Worm (Caenorhabditis elegans) whole organism, L4 larva: ENCODE results near the gene Y43F8B.15.

ENCODE experiments used
- F37D6.2 ChIP-seq: sonication (generic microtip); optimal IDR thresholded peaks from 2 replicates; lab custom pipeline; 2016; ENCODE audit warnings: mild to moderate bottlenecking, missing genetic modification characterization, missing compliant biosample characterization
- F49E8.2 ChIP-seq: sonication (generic microtip); optimal IDR thresholded peaks from 2 replicates; lab custom pipeline; 2016; ENCODE audit warnings: missing compliant biosample characterization, mild to moderate bottlenecking, missing genetic modification characterization, borderline replicate concordance
- daf-8 ChIP-seq: fragments of 200-800 bp; sonication (Bioruptor generic); IDR thresholded peaks from 2 replicates; pipeline ENCODE4 v1.3.6; 2022; ENCODE audit warnings: missing genetic modification characterization, missing compliant biosample characterization
- hlh-30 ChIP-seq: sonication (generic microtip); optimal IDR thresholded peaks from 2 replicates; lab custom pipeline; 2017; ENCODE audit warnings: antibody characterized with exemption, mild to moderate bottlenecking, missing genetic modification characterization, missing compliant biosample characterization; ENCODE audit not compliant: insufficient read depth
- mdl-1 ChIP-seq, 2 experiments: fragments of 150-350 bp in 1 of 2; sonication (generic microtip) in 1 of 2; optimal IDR thresholded peaks; 2 replicates each; lab custom pipeline; 2014 to 2017; ENCODE audit warnings: missing biosample characterization in 2 of 2, missing genetic modification characterization in 2 of 2
- nhr-11 ChIP-seq: fragments of 150-350 bp; optimal IDR thresholded peaks from 2 replicates; lab custom pipeline; 2014; ENCODE audit warnings: missing biosample characterization, missing genetic modification characterization
- pqm-1 ChIP-seq: sonication (generic microtip); optimal IDR thresholded peaks from 2 replicates; lab custom pipeline; 2017; ENCODE audit warnings: missing biosample characterization, missing genetic modification characterization
- saeg-2 ChIP-seq: fragments of 200-800 bp; sonication (Bioruptor generic); IDR thresholded peaks from 2 replicates; pipeline ENCODE4 v1.3.6; 2022; ENCODE audit warnings: missing genetic modification reagents, missing genetic modification characterization, missing compliant biosample characterization
- snpc-4 ChIP-seq: fragments of 150-350 bp; optimal IDR thresholded peaks from 2 replicates; lab custom pipeline; 2014; ENCODE audit warnings: missing biosample characterization, missing genetic modification characterization
- unc-62 ChIP-seq, 3 experiments: fragments of 150-350 bp in 1 of 3; sonication (generic microtip); optimal IDR thresholded peaks in 2 of 3; peaks in 1 of 3; 1 replicate in 1 of 3; 2 replicates in 2 of 3; lab custom pipeline; 2014 to 2017; ENCODE audit warnings: missing biosample characterization in 3 of 3, missing genetic modification characterization in 3 of 3, missing genetic modification reagents in 3 of 3, missing genotype in 1 of 3
- ztf-11 ChIP-seq: fragments of 150-350 bp; optimal IDR thresholded peaks from 2 replicates; lab custom pipeline; 2014; ENCODE audit warnings: missing biosample characterization, missing genetic modification characterization

DNA sequence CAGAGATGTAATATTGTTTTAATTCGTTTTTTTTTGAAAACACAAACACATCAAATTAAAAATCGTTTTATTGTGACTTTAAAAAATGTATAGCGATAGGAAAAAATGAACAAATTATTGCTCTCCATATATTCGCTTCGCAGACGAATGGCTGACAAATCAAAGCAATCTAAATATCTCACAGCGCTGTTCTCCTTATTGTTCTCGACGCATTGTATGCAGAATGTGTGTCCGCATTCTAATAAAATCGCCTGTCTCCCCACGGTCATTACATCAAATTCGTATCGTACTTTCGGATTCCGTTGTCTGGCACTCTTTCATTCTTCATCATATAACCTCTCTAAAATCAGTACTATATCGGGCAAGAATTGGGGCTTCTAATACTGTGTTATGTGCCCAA, 15.9 kb upstream of the Y43F8B.15 start, which contains the start of gene Y43F8B.9:
- no peak for TF ChIP-seq F49E8.2 (tag; lab: Kevin White, UChicago)
- TF ChIP-seq mdl-1 (tag; optimal IDR thresholded peaks at IDR 0.05; lab: Kevin White, UChicago) = no peak
- no peak for TF ChIP-seq ztf-11 (tag; lab: Kevin White, UChicago)
- no peak for TF ChIP-seq snpc-4 (tag; lab: Kevin White, UChicago)
- TF ChIP-seq pqm-1 (tag; lab: Kevin White, UChicago) = no peak
- TF ChIP-seq saeg-2 (GFP tag; lab: Robert Waterston, UW) = no peak
- no peak for TF ChIP-seq unc-62 (GFP tag; optimal IDR thresholded peaks at IDR 0.05 in 1 of 2; lab: Kevin White, UChicago)
- no peak for TF ChIP-seq unc-62 (tag; optimal IDR thresholded peaks at IDR 0.05; lab: Kevin White, UChicago)
- TF ChIP-seq hlh-30 (tag; lab: Kevin White, UChicago) = no peak
- no peak for TF ChIP-seq nhr-11
- TF ChIP-seq F37D6.2 (tag; lab: Kevin White, UChicago) = no peak
- TF ChIP-seq daf-8 (GFP tag; lab: Robert Waterston, UW) = no peak
